Worm (Caenorhabditis elegans): Measurements from ENCODE around the gene asb-1.

asb-1 gene

DNA sequence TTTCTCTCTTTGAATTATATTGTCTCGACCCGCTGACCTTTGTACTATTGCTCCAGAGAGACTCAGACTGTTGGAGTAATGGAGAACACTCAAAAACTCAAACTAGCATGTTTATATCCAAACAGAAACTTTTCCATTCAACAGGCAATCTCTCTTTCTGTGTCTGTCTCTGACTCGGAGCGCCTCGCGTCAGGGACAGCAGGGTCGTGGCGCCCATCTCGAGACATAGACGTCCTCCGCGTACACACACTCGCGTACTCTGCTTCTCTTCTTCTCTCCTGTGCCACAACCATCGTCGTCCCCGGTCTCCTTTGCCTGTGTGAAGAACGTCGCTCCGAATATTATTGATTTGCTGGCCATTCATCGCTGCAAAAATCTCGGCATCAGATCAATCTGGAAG, 43.7 kb downstream of the asb-1 start:
- TF ChIP-seq ceh-63 (GFP tag; optimal IDR thresholded peaks at IDR 0.05): no peak
- TF ChIP-seq alr-1 (tag; optimal IDR thresholded peaks at IDR 0.05; ENCODE audit: borderline replicate concordance): no peak
- TF ChIP-seq hlh-17 (GFP tag; optimal IDR thresholded peaks at IDR 0.05; ENCODE audit: borderline replicate concordance): no peak
- TF ChIP-seq isw-1 (GFP tag; IDR thresholded peaks at IDR 0.05): no peak; the same call in 1 of the 2 replicates
- TF ChIP-seq C34B4.2 (tag; optimal IDR thresholded peaks at IDR 0.05): no peak
- TF ChIP-seq nhr-77 (tag; optimal IDR thresholded peaks at IDR 0.05): peak; percentile 83
- peak; percentile 55 to 63 for TF ChIP-seq efl-1 (optimal IDR thresholded peaks at IDR 0.05)
- peak in 1 of 2 experiments; percentile 24 for TF ChIP-seq efl-1 (GFP tag; optimal IDR thresholded peaks at IDR 0.05 in 1 of 2)
- peak; percentile 65 to 71 for TF ChIP-seq lin-35 (GFP tag; optimal IDR thresholded peaks at IDR 0.05)
- peak; percentile 81 for TF ChIP-seq nhr-85 (tag)
- no peak for TF ChIP-seq elt-2 (tag; optimal IDR thresholded peaks at IDR 0.05)
- peak; percentile 20 for TF ChIP-seq ztf-4 (tag; optimal IDR thresholded peaks at IDR 0.05)
- TF ChIP-seq lin-39 (tag; optimal IDR thresholded peaks at IDR 0.05): no peak
- no peak for TF ChIP-seq lin-15B (tag; optimal IDR thresholded peaks at IDR 0.05)
- TF ChIP-seq unc-86 (tag; optimal IDR thresholded peaks at IDR 0.05): no peak
- peak; percentile 57 for TF ChIP-seq jun-1 (tag; optimal IDR thresholded peaks at IDR 0.05)
- peak; percentile 23 for TF ChIP-seq snpc-4 (tag; optimal IDR thresholded peaks at IDR 0.05)
- no peak for TF ChIP-seq mef-2 (tag; optimal IDR thresholded peaks at IDR 0.05)
- TF ChIP-seq swsn-7 (tag; optimal IDR thresholded peaks at IDR 0.05): peak; percentile 65
- no peak for TF ChIP-seq nhr-28 (tag; optimal IDR thresholded peaks at IDR 0.05)
- no peak for TF ChIP-seq nhr-237 (tag; optimal IDR thresholded peaks at IDR 0.05)
- peak; percentile 24 for TF ChIP-seq nhr-90 (tag; optimal IDR thresholded peaks at IDR 0.05; ENCODE audit: poor library complexity)
- TF ChIP-seq sox-4 (tag; optimal IDR thresholded peaks at IDR 0.05): no peak
- peak; percentile 7 for TF ChIP-seq egl-13 (tag; optimal IDR thresholded peaks at IDR 0.05)
- TF ChIP-seq C16A3.4 (tag; optimal IDR thresholded peaks at IDR 0.05): peak; percentile 48
- TF ChIP-seq tlp-1 (tag; optimal IDR thresholded peaks at IDR 0.05): no peak
- TF ChIP-seq unc-98 (GFP tag; IDR thresholded peaks at IDR 0.05): no peak
- TF ChIP-seq ces-1 (GFP tag; optimal IDR thresholded peaks at IDR 0.05): no peak
- peak; percentile 15 for TF ChIP-seq xbp-1 (tag; optimal IDR thresholded peaks at IDR 0.05)
- no peak for TF ChIP-seq ztf-11 (tag; optimal IDR thresholded peaks at IDR 0.05)
- TF ChIP-seq unc-30 (tag; optimal IDR thresholded peaks at IDR 0.05): no peak
- peak; percentile 16 for TF ChIP-seq lin-13 (GFP tag; optimal IDR thresholded peaks at IDR 0.05)
- TF ChIP-seq blmp-1 (tag; optimal IDR thresholded peaks at IDR 0.05): no peak
- no peak for TF ChIP-seq pag-3 (tag; optimal IDR thresholded peaks at IDR 0.05; ENCODE audit: borderline replicate concordance, insufficient read depth)
- no peak for TF ChIP-seq nhr-76 (tag; optimal IDR thresholded peaks at IDR 0.05)
- no peak for TF ChIP-seq vab-15 (tag; optimal IDR thresholded peaks at IDR 0.05)
- peak; percentile 0 for TF ChIP-seq unc-130 (tag; optimal IDR thresholded peaks at IDR 0.05)
- peak; percentile 97 for TF ChIP-seq lin-14 (GFP tag; optimal IDR thresholded peaks at IDR 0.05)
- no peak for TF ChIP-seq nhr-12 (tag; optimal IDR thresholded peaks at IDR 0.05)
- peak; percentile 69 for TF ChIP-seq fkh-8 (tag; optimal IDR thresholded peaks at IDR 0.05)
- TF ChIP-seq efl-3 (GFP tag; optimal IDR thresholded peaks at IDR 0.05): no peak
- no peak for TF ChIP-seq mab-9 (GFP tag; IDR thresholded peaks at IDR 0.05)
- no peak for TF ChIP-seq fkh-10 (GFP tag; optimal IDR thresholded peaks at IDR 0.05)
- TF ChIP-seq nhr-71 (tag; optimal IDR thresholded peaks at IDR 0.05): peak; percentile 73
- TF ChIP-seq elt-3 (tag; optimal IDR thresholded peaks at IDR 0.05): peak in 1 of 6 experiments; percentile 39
- TF ChIP-seq unc-62 (GFP tag; optimal IDR thresholded peaks at IDR 0.05): no peak
- TF ChIP-seq fos-1 (tag; optimal IDR thresholded peaks at IDR 0.05): no peak
- no peak for TF ChIP-seq ets-5 (GFP tag; IDR thresholded peaks at IDR 0.05)
- peak; percentile 14 for TF ChIP-seq irx-1 (tag; optimal IDR thresholded peaks at IDR 0.05)
- peak; percentile 57 for TF ChIP-seq rnt-1 (tag; optimal IDR thresholded peaks at IDR 0.05)
- TF ChIP-seq F16B12.6 (tag; optimal IDR thresholded peaks at IDR 0.05): no peak
- TF ChIP-seq nhr-19 (GFP tag; conservative IDR thresholded peaks at IDR 0.05): peak; percentile 64
- TF ChIP-seq nhr-20 (tag; optimal IDR thresholded peaks at IDR 0.05): peak; percentile 76
- peak; percentile 21 to 47 (median 43) for TF ChIP-seq dpl-1 (GFP tag; optimal IDR thresholded peaks at IDR 0.05)

Data from whole organism, L1 larva.